Fruit fly (Drosophila melanogaster) whole organism, embryonic: ENCODE measurements around the gene grim.
A peak's percentile ranks its signal among the peaks of the same experiment; 100 is the strongest.

ENCODE experiments used
- Blimp-1 ChIP-seq: fragments of 200-800 bp; sonication (Bioruptor generic); optimal IDR thresholded peaks from 3 replicates; lab custom pipeline; 2018; ENCODE audit warnings: missing biosample characterization, missing genetic modification characterization, mild to moderate bottlenecking, moderate library complexity, missing genetic modification reagents
- BtbVII ChIP-seq: fragments of 200-800 bp; sonication (Bioruptor generic); optimal IDR thresholded peaks from 3 replicates; lab custom pipeline; 2017; ENCODE audit warnings: missing biosample characterization, mild to moderate bottlenecking, missing genetic modification characterization
- CG10366 ChIP-seq: fragments of 200-800 bp; sonication (Bioruptor generic); IDR thresholded peaks from 2 replicates; pipeline ENCODE4 v1.3.6; 2022; ENCODE audit warnings: missing biosample characterization, missing genetic modification characterization
- CG10565 ChIP-seq: fragments of 200-800 bp; sonication (Bioruptor generic); optimal IDR thresholded peaks from 3 replicates; lab custom pipeline; 2016; ENCODE audit warnings: missing biosample characterization, mild to moderate bottlenecking, missing genetic modification characterization
- CG11085 ChIP-seq: fragments of 200-800 bp; sonication (Bioruptor generic); IDR thresholded peaks from 2 replicates; pipeline ENCODE4 v1.3.6; 2022; ENCODE audit warnings: missing biosample characterization, missing genetic modification characterization
- CG11504 ChIP-seq: fragments of 200-800 bp; sonication (Bioruptor generic); optimal IDR thresholded peaks from 3 replicates; lab custom pipeline; 2019; ENCODE audit warnings: missing biosample characterization, mild to moderate bottlenecking, missing genetic modification characterization, moderate library complexity
- CG11723 ChIP-seq: fragments of 200-800 bp; sonication (Bioruptor generic); optimal IDR thresholded peaks from 2 replicates; lab custom pipeline; 2017; ENCODE audit warnings: missing biosample characterization, mild to moderate bottlenecking, missing genetic modification characterization
- CG12744 ChIP-seq: fragments of 200-800 bp; sonication (Bioruptor generic); optimal IDR thresholded peaks from 2 replicates; lab custom pipeline; 2016; ENCODE audit warnings: missing biosample characterization, missing genetic modification characterization
- CG12769 ChIP-seq: fragments of 200-800 bp; sonication (Bioruptor generic); optimal IDR thresholded peaks from 2 replicates; lab custom pipeline; 2019; ENCODE audit warnings: missing biosample characterization, mild to moderate bottlenecking, missing genetic modification characterization, moderate library complexity
- CG12942 ChIP-seq: fragments of 200-800 bp; sonication (Bioruptor generic); optimal IDR thresholded peaks from 3 replicates; lab custom pipeline; 2016; ENCODE audit warnings: missing biosample characterization, missing genetic modification characterization
- CG13123 ChIP-seq: fragments of 200-800 bp; sonication (Bioruptor generic); optimal IDR thresholded peaks from 2 replicates; lab custom pipeline; 2016; ENCODE audit warnings: missing biosample characterization, missing genetic modification characterization
- CG13775 ChIP-seq: fragments of 200-800 bp; sonication (Bioruptor generic); optimal IDR thresholded peaks from 3 replicates; lab custom pipeline; 2017; ENCODE audit warnings: missing biosample characterization, mild to moderate bottlenecking, missing genetic modification characterization
- CG1529 ChIP-seq: fragments of 200-800 bp; sonication (Bioruptor generic); optimal IDR thresholded peaks from 3 replicates; lab custom pipeline; 2018; ENCODE audit warnings: missing biosample characterization, missing genetic modification characterization
- CG15601 ChIP-seq: fragments of 200-800 bp; sonication (Bioruptor generic); optimal IDR thresholded peaks from 3 replicates; lab custom pipeline; 2019; ENCODE audit warnings: missing biosample characterization, mild to moderate bottlenecking, missing genetic modification characterization, moderate library complexity
- CG18619 ChIP-seq: fragments of 200-800 bp; sonication (Bioruptor generic); optimal IDR thresholded peaks from 3 replicates; lab custom pipeline; 2017; ENCODE audit warnings: missing biosample characterization, mild to moderate bottlenecking, missing genetic modification characterization
- CG2875 ChIP-seq: fragments of 200-800 bp; sonication (Bioruptor generic); optimal IDR thresholded peaks from 2 replicates; lab custom pipeline; 2017; ENCODE audit warnings: missing biosample characterization, mild to moderate bottlenecking, missing genetic modification characterization, missing genetic modification reagents
- CG30403 ChIP-seq: fragments of 200-800 bp; sonication (Bioruptor generic); optimal IDR thresholded peaks from 3 replicates; lab custom pipeline; 2016; ENCODE audit warnings: missing biosample characterization, missing genetic modification characterization
- CG4328 ChIP-seq: fragments of 200-800 bp; sonication (Bioruptor generic); optimal IDR thresholded peaks from 3 replicates; lab custom pipeline; 2017; ENCODE audit warnings: missing biosample characterization, missing genetic modification reagents, missing genetic modification characterization
- CG4820 ChIP-seq: fragments of 200-800 bp; sonication (Bioruptor generic); optimal IDR thresholded peaks from 3 replicates; lab custom pipeline; 2016; ENCODE audit warnings: missing biosample characterization, missing genetic modification characterization
- CG5245 ChIP-seq: fragments of 200-800 bp; sonication (Bioruptor generic); optimal IDR thresholded peaks from 3 replicates; lab custom pipeline; 2016; ENCODE audit warnings: missing biosample characterization, missing genetic modification characterization
- CG6175 ChIP-seq: fragments of 200-800 bp; sonication (Bioruptor generic); IDR thresholded peaks from 3 replicates; pipeline ENCODE4 v1.3.6; 2022; ENCODE audit warnings: missing biosample characterization, missing genetic modification characterization
- CG6254 ChIP-seq: fragments of 200-800 bp; sonication (Bioruptor generic); optimal IDR thresholded peaks from 3 replicates; lab custom pipeline; 2017; ENCODE audit warnings: mild to moderate bottlenecking, missing biosample characterization, missing genetic modification reagents, missing genetic modification characterization
- CG8478 ChIP-seq: fragments of >200 bp; optimal IDR thresholded peaks from 2 replicates; lab custom pipeline; 2018
- CG8765 ChIP-seq: fragments of 200-800 bp; sonication (Bioruptor generic); IDR thresholded peaks from 2 replicates; pipeline ENCODE4 v1.3.6; 2022; ENCODE audit warnings: missing biosample characterization, missing genetic modification characterization
- CG9932 ChIP-seq: fragments of 200-800 bp; sonication (Bioruptor generic); IDR thresholded peaks from 2 replicates; pipeline ENCODE4 v1.3.6; 2022; ENCODE audit warnings: missing biosample characterization, missing genetic modification characterization
- CHES-1-like ChIP-seq: fragments of 200-800 bp; sonication (Bioruptor generic); optimal IDR thresholded peaks from 2 replicates; lab custom pipeline; 2016; ENCODE audit warnings: missing biosample characterization, missing genetic modification characterization
- Deaf1 ChIP-seq: fragments of 200-800 bp; optimal IDR thresholded peaks from 3 replicates; lab custom pipeline; 2019; ENCODE audit warnings: missing biosample characterization, mild to moderate bottlenecking, missing genetic modification characterization, moderate library complexity
- Ets97D ChIP-seq: fragments of 200-800 bp; sonication (Bioruptor generic); optimal IDR thresholded peaks from 3 replicates; lab custom pipeline; 2016; ENCODE audit warnings: missing biosample characterization, missing genetic modification characterization
- Gug ChIP-seq: fragments of 200-800 bp; sonication (Bioruptor generic); IDR thresholded peaks from 4 replicates; pipeline ENCODE4 v1.3.6; 2022; ENCODE audit warnings: missing biosample characterization, missing genetic modification characterization
- H15 ChIP-seq: fragments of 200-800 bp; sonication (Bioruptor generic); IDR thresholded peaks from 3 replicates; pipeline ENCODE4 v1.3.6; 2022; ENCODE audit warnings: missing biosample characterization, missing genetic modification characterization
- Hmx ChIP-seq: fragments of 200-800 bp; sonication (Bioruptor generic); optimal IDR thresholded peaks from 2 replicates; lab custom pipeline; 2016; ENCODE audit warnings: missing biosample characterization, missing genetic modification characterization
- Mad ChIP-seq: fragments of 200-800 bp; sonication (Bioruptor generic); optimal IDR thresholded peaks from 2 replicates; lab custom pipeline; 2016; ENCODE audit warnings: missing biosample characterization, missing genetic modification characterization
- Sin3A ChIP-seq: fragments of >200 bp; optimal IDR thresholded peaks from 2 replicates; lab custom pipeline; 2018
- Sox100B ChIP-seq: fragments of 200-800 bp; sonication (Bioruptor generic); optimal IDR thresholded peaks from 3 replicates; lab custom pipeline; 2018; ENCODE audit warnings: missing biosample characterization, mild to moderate bottlenecking, missing genetic modification characterization
- ac ChIP-seq: fragments of 200-800 bp; sonication (Bioruptor generic); optimal IDR thresholded peaks from 3 replicates; lab custom pipeline; 2017; ENCODE audit warnings: missing biosample characterization, mild to moderate bottlenecking, missing genetic modification characterization
- br ChIP-seq: fragments of >200 bp; optimal IDR thresholded peaks from 2 replicates; lab custom pipeline; 2017
- corto ChIP-seq: fragments of 200-800 bp; sonication (Bioruptor generic); optimal IDR thresholded peaks from 2 replicates; lab custom pipeline; 2016; ENCODE audit warnings: missing biosample characterization, mild to moderate bottlenecking, missing genetic modification characterization, moderate library complexity
- dan ChIP-seq: fragments of 200-800 bp; sonication (Bioruptor generic); IDR thresholded peaks from 2 replicates; pipeline ENCODE4 v1.3.6; 2022; ENCODE audit warnings: missing biosample characterization, missing genetic modification characterization
- dpn ChIP-seq, 2 experiments: fragments of 200-800 bp; sonication (Bioruptor generic); optimal IDR thresholded peaks; 3 replicates each; lab custom pipeline; 2016; ENCODE audit warnings: missing biosample characterization in 2 of 2, missing genetic modification characterization in 2 of 2
- esg ChIP-seq: fragments of 200-800 bp; sonication (Bioruptor generic); conservative IDR thresholded peaks from 2 replicates; pipeline ENCODE4 v1.3.6; 2022; ENCODE audit warnings: missing biosample characterization, missing genetic modification characterization
- hkb ChIP-seq, 2 experiments: fragments of 200-800 bp in 1 of 2; fragments of >200 bp in 1 of 2; sonication (Bioruptor generic) in 1 of 2; IDR thresholded peaks in 1 of 2; optimal IDR thresholded peaks in 1 of 2; 2 replicates each; pipeline versions ENCODE4 v1.3.6 to Lab custom; 2017 to 2022; ENCODE audit warnings: missing biosample characterization in 1 of 2, missing genetic modification characterization in 1 of 2
- ind ChIP-seq: fragments of 200-800 bp; sonication (Bioruptor generic); optimal IDR thresholded peaks from 3 replicates; lab custom pipeline; 2016; ENCODE audit warnings: missing biosample characterization, missing genetic modification characterization
- jumu ChIP-seq: fragments of 200-800 bp; sonication (Bioruptor generic); optimal IDR thresholded peaks from 3 replicates; lab custom pipeline; 2016; ENCODE audit warnings: missing biosample characterization, missing genetic modification characterization
- peb ChIP-seq: fragments of 200-800 bp; sonication (Bioruptor generic); IDR thresholded peaks from 2 replicates; pipeline ENCODE4 v1.3.6; 2022; ENCODE audit warnings: missing biosample characterization, missing genetic modification characterization
- pros ChIP-seq: fragments of 200-800 bp; sonication (Bioruptor generic); optimal IDR thresholded peaks from 3 replicates; lab custom pipeline; 2019; ENCODE audit warnings: missing biosample characterization, mild to moderate bottlenecking, missing genetic modification characterization, moderate library complexity
- trem ChIP-seq: fragments of 200-800 bp; optimal IDR thresholded peaks from 3 replicates; lab custom pipeline; 2019; ENCODE audit warnings: missing biosample characterization, mild to moderate bottlenecking, missing genetic modification characterization, moderate library complexity
- trh ChIP-seq: fragments of 200-800 bp; sonication (Bioruptor generic); optimal IDR thresholded peaks from 2 replicates; lab custom pipeline; 2016; ENCODE audit warnings: missing biosample characterization, missing genetic modification characterization
- tx ChIP-seq: fragments of 200-800 bp; sonication (Bioruptor generic); optimal IDR thresholded peaks from 2 replicates; lab custom pipeline; 2016; ENCODE audit warnings: missing biosample characterization, missing genetic modification characterization
- unc-4 ChIP-seq: fragments of 200-800 bp; sonication (Bioruptor generic); IDR thresholded peaks from 2 replicates; pipeline ENCODE4 v1.3.6; 2022; ENCODE audit warnings: missing biosample characterization, missing genetic modification characterization; ENCODE audit not compliant: partially characterized antibody
- vfl ChIP-seq: fragments of 200-800 bp; sonication (Bioruptor generic); optimal IDR thresholded peaks from 2 replicates; lab custom pipeline; 2016; ENCODE audit warnings: missing biosample characterization, missing genetic modification characterization
- wdn ChIP-seq: fragments of 200-800 bp; sonication (Bioruptor generic); IDR thresholded peaks from 2 replicates; pipeline ENCODE4 v1.3.6; 2022; ENCODE audit warnings: missing biosample characterization, missing genetic modification characterization
- zfh1 ChIP-seq: fragments of 200-800 bp; sonication (Bioruptor generic); IDR thresholded peaks from 3 replicates; pipeline ENCODE4 v1.3.6; 2022; ENCODE audit warnings: missing biosample characterization, missing genetic modification characterization

Gene grim

dm6 chr3L:18349090-18349709, 45.0 kb upstream of the grim start (continued):
- TF ChIP-seq tx (GFP tag; lab: Kevin White, UChicago) (no peak), CG30403 (GFP tag; lab: Kevin White, UChicago) (peak; percentile 10), unc-4 (GFP tag; lab: Robert Waterston, UW) (no peak), CG10565 (GFP tag; lab: Kevin White, UChicago) (no peak), Deaf1 (tag; lab: Kevin White, UChicago) (no peak), CG6175 (GFP tag; lab: Robert Waterston, UW) (no peak), Hmx (GFP tag; lab: Kevin White, UChicago) (no peak), H15 (GFP tag; lab: Robert Waterston, UW) (no peak), zfh1 (GFP tag; lab: Robert Waterston, UW) (peak; percentile 76), trh (no peak), CG8478 (lab: Kevin White, UChicago) (no peak), CG9932 (GFP tag; lab: Robert Waterston, UW) (no peak), CG11723 (no peak), br (no peak), Mad (no peak), pros (GFP tag; lab: Kevin White, UChicago) (no peak), CG4820 (GFP tag; lab: Kevin White, UChicago) (peak; percentile 49), peb (GFP tag; lab: Robert Waterston, UW) (no peak), CG13775 (GFP tag; lab: Kevin White, UChicago) (peak; percentile 55), ac (GFP tag; lab: Kevin White, UChicago) (peak; percentile 49), vfl (GFP tag; lab: Kevin White, UChicago) (no peak), CG12769 (no peak), ind (GFP tag; lab: Kevin White, UChicago) (no peak), esg (GFP tag; lab: Robert Waterston, UW) (no peak), CG11085 (GFP tag; lab: Robert Waterston, UW) (no peak), BtbVII (GFP tag; lab: Kevin White, UChicago) (no peak), CG11504 (tag; lab: Kevin White, UChicago) (peak; percentile 37), CG12744 (GFP tag; lab: Kevin White, UChicago) (no peak), CG13123 (GFP tag; lab: Kevin White, UChicago) (peak; percentile 4), Sin3A (no peak), dpn (GFP tag; optimal IDR thresholded peaks at IDR 0.05; lab: Kevin White, UChicago) (no peak), jumu (GFP tag; lab: Kevin White, UChicago) (no peak), corto (GFP tag; lab: Kevin White, UChicago) (no peak), CG1529 (GFP tag; lab: Kevin White, UChicago) (no peak), CG4328 (GFP tag; lab: Kevin White, UChicago) (no peak), dan (GFP tag; lab: Robert Waterston, UW) (peak; percentile 49; the same call in 1 of the 2 replicates), Gug (GFP tag; lab: Robert Waterston, UW) (no peak), CG15601 (tag; lab: Kevin White, UChicago) (peak; percentile 3), CG6254 (peak; percentile 35), trem (tag; lab: Kevin White, UChicago) (peak; percentile 55), CG18619 (GFP tag; lab: Kevin White, UChicago) (no peak), CG5245 (GFP tag; lab: Kevin White, UChicago) (peak; percentile 16), CG12942 (GFP tag; lab: Kevin White, UChicago) (no peak), Ets97D (GFP tag; lab: Kevin White, UChicago) (no peak), CG10366 (no peak), CG8765 (peak; percentile 43; the same call in 1 of the 2 replicates), Sox100B (GFP tag; lab: Kevin White, UChicago) (peak; percentile 4), hkb (optimal IDR thresholded peaks at IDR 0.05; lab: Kevin White, UChicago) (no peak), hkb (GFP tag; IDR thresholded peaks at IDR 0.05; lab: Robert Waterston, UW) (0 out of 2 replicates have a peak, but pooled peaks have one; percentile 35), wdn (GFP tag; lab: Robert Waterston, UW) (no peak), CHES-1-like (GFP tag; lab: Kevin White, UChicago) (no peak), CG2875 (GFP tag; lab: Kevin White, UChicago) (peak; percentile 35), Blimp-1 (peak; percentile 43)
